Worm (Caenorhabditis elegans) whole organism, young adult: ENCODE data around the gene srxa-8.

Experiments
- F23B12.7 ChIP-seq: sonication (generic microtip); optimal IDR thresholded peaks from 2 replicates; lab custom pipeline; 2017; ENCODE audit warnings: missing genetic modification characterization, mild to moderate bottlenecking, missing compliant biosample characterization, antibody characterized with exemption, moderate library complexity; ENCODE audit not compliant: insufficient read depth
- F33H1.4 ChIP-seq: fragments of 200-800 bp; sonication (Bioruptor generic); IDR thresholded peaks from 2 replicates; pipeline ENCODE4 v1.3.6; 2022; ENCODE audit warnings: missing genetic modification reagents, missing genetic modification characterization, missing compliant biosample characterization
- ZK185.1 ChIP-seq: sonication (generic microtip); optimal IDR thresholded peaks from 2 replicates; lab custom pipeline; 2016; ENCODE audit warnings: mild to moderate bottlenecking, missing genetic modification characterization, missing compliant biosample characterization; ENCODE audit not compliant: poor library complexity, severe bottlenecking
- ama-1 ChIP-seq, 3 experiments: fragments of 150-350 bp in 1 of 3; sonication (generic microtip) in 2 of 3; optimal IDR thresholded peaks; 2 replicates each; lab custom pipeline; 2014 to 2018; ENCODE audit warnings: missing biosample characterization in 2 of 3, missing genetic modification characterization in 2 of 3, missing genetic modification reagents in 2 of 3
- lin-35 ChIP-seq, 3 experiments: fragments of 150-350 bp in 2 of 3; sonication (generic microtip) in 1 of 3; optimal IDR thresholded peaks; 2 replicates each; lab custom pipeline; 2014 to 2018; ENCODE audit warnings: missing biosample characterization in 3 of 3, missing genetic modification characterization in 3 of 3, missing genetic modification reagents in 3 of 3
- mes-4 ChIP-seq: sonication (generic microtip); optimal IDR thresholded peaks from 2 replicates; lab custom pipeline; 2016; ENCODE audit warnings: missing genotype, missing genetic modification characterization, missing compliant biosample characterization
- nhr-27 ChIP-seq: fragments of 200-800 bp; sonication (Bioruptor generic); optimal IDR thresholded peaks from 2 replicates; lab custom pipeline; 2018; ENCODE audit warnings: mild to moderate bottlenecking, missing genetic modification characterization, moderate library complexity, missing compliant biosample characterization
- nhr-90 ChIP-seq: sonication (generic microtip); optimal IDR thresholded peaks from 2 replicates; lab custom pipeline; 2016; ENCODE audit warnings: missing genotype, mild to moderate bottlenecking, missing genetic modification characterization, missing compliant biosample characterization
- snpc-4 ChIP-seq, 5 experiments: fragments of 150-350 bp in 1 of 5; sonication (generic microtip) in 4 of 5; optimal IDR thresholded peaks; 2 replicates each; lab custom pipeline; 2014 to 2018; ENCODE audit warnings: missing genetic modification characterization in 5 of 5, missing biosample characterization in 3 of 5, antibody characterized with exemption in 2 of 5, mild to moderate bottlenecking in 2 of 5, missing compliant biosample characterization in 2 of 5, missing genotype in 2 of 5, moderate library complexity in 2 of 5, missing genetic modification reagents in 1 of 5
- unc-130 ChIP-seq: sonication (generic microtip); optimal IDR thresholded peaks from 2 replicates; lab custom pipeline; 2016; ENCODE audit warnings: missing genetic modification reagents, missing genetic modification characterization, missing compliant biosample characterization

DNA sequence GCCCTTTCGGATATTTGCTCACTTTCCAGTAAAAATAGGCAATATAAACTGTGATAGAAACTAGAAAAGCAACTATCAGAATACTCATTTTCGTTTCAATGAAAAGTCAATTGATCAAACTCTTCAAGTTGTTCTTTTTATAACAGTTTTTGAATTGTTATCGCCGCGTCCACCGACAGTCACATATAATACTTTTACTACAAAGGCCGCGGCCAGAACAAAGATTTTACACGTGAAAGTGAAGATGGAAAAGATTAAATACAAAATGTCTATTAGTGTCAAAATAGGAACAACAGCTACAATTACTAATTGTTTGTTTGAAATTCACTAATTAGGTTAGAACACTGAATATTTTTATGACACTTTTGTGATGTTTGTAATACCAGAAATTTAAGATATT is 39.1 kb downstream of the srxa-8 start, which contains the start of gene cyp-14A2:
- TF ChIP-seq lin-35 (GFP tag; optimal IDR thresholded peaks at IDR 0.05; lab: Kevin White, UChicago) (no peak), nhr-27 (tag; lab: Kevin White, UChicago) (no peak), F23B12.7 (tag; lab: Kevin White, UChicago) (no peak), mes-4 (tag; lab: Kevin White, UChicago) (no peak), ZK185.1 (tag; lab: Kevin White, UChicago) (no peak), F33H1.4 (no peak), nhr-90 (tag; lab: Kevin White, UChicago) (no peak), snpc-4 (GFP tag; optimal IDR thresholded peaks at IDR 0.05; lab: Kevin White, UChicago) (no peak), snpc-4 (tag; optimal IDR thresholded peaks at IDR 0.05; lab: Kevin White, UChicago) (no peak), ama-1 (optimal IDR thresholded peaks at IDR 0.05; lab: Kevin White, UChicago) (no peak), ama-1 (GFP tag; optimal IDR thresholded peaks at IDR 0.05; lab: Kevin White, UChicago) (no peak), unc-130 (no peak)
